Worm (Caenorhabditis elegans): ENCODE measurements around the gene C47E8.1.

ce11 chrV:14685435-14686058 is 19.7 kb downstream of the C47E8.1 start, which contains the start of gene C47E8.4:
- TF ChIP-seq mcd-1 (GFP tag; IDR thresholded peaks at IDR 0.05), result peak; percentile 100
- peak; percentile 95 for TF ChIP-seq dox-1 (GFP tag; IDR thresholded peaks at IDR 0.05)
- peak; percentile 96 for TF ChIP-seq K12H6.12 (tag; optimal IDR thresholded peaks at IDR 0.05)
- TF ChIP-seq unc-62 (GFP tag; optimal IDR thresholded peaks at IDR 0.05), result peak; percentile 34
- peak in 2 of 3 experiments; percentile 84 to 94 for TF ChIP-seq lin-35 (GFP tag; optimal IDR thresholded peaks at IDR 0.05)
- TF ChIP-seq unc-130 (GFP tag; optimal IDR thresholded peaks at IDR 0.05), result peak; percentile 97
- TF ChIP-seq aptf-3 (GFP tag; IDR thresholded peaks at IDR 0.05), result peak; percentile 75; the same call in 1 of the 2 replicates

All from whole organism, young adult.